Worm (Caenorhabditis elegans) whole organism, late embryonic: Measurements from ENCODE around the gene F10E9.12.

ENCODE experiments used
- T23F11.4 ChIP-seq: fragments of 200-800 bp; sonication (Bioruptor generic); optimal IDR thresholded peaks from 2 replicates; lab custom pipeline; 2018; ENCODE audit warnings: mild to moderate bottlenecking, missing genetic modification characterization, missing compliant biosample characterization
- ceh-14 ChIP-seq: sonication (generic microtip); optimal IDR thresholded peaks from 2 replicates; lab custom pipeline; 2016; ENCODE audit warnings: missing genotype, missing genetic modification characterization, missing compliant biosample characterization
- ceh-19 ChIP-seq: fragments of 200-800 bp; sonication (Bioruptor generic); optimal IDR thresholded peaks from 2 replicates; lab custom pipeline; 2018; ENCODE audit warnings: mild to moderate bottlenecking, missing genetic modification characterization, missing compliant biosample characterization
- ceh-2 ChIP-seq: sonication (generic microtip); optimal IDR thresholded peaks from 2 replicates; lab custom pipeline; 2016; ENCODE audit warnings: missing genotype, missing genetic modification characterization, missing compliant biosample characterization
- ceh-34 ChIP-seq: sonication (generic microtip); optimal IDR thresholded peaks from 2 replicates; lab custom pipeline; 2016; ENCODE audit warnings: mild to moderate bottlenecking, missing genetic modification characterization, missing compliant biosample characterization
- ceh-45 ChIP-seq: fragments of 200-800 bp; sonication (Bioruptor generic); IDR thresholded peaks from 2 replicates; pipeline ENCODE4 v1.3.6; 2022; ENCODE audit warnings: missing genetic modification reagents, missing genetic modification characterization, missing compliant biosample characterization
- ceh-48 ChIP-seq: sonication (generic microtip); optimal IDR thresholded peaks from 2 replicates; lab custom pipeline; 2016; ENCODE audit warnings: missing genetic modification characterization, inconsistent platforms, missing compliant biosample characterization
- ceh-6 ChIP-seq: fragments of 200-800 bp; sonication (Bioruptor generic); optimal IDR thresholded peaks from 2 replicates; lab custom pipeline; 2018; ENCODE audit warnings: mild to moderate bottlenecking, missing genetic modification characterization, missing compliant biosample characterization
- dve-1 ChIP-seq: sonication (generic microtip); optimal IDR thresholded peaks from 2 replicates; lab custom pipeline; 2017; ENCODE audit warnings: antibody characterized with exemption, mild to moderate bottlenecking, missing genetic modification characterization, missing compliant biosample characterization
- elt-2 ChIP-seq: sonication (generic microtip); optimal IDR thresholded peaks from 2 replicates; lab custom pipeline; 2016; ENCODE audit warnings: missing genetic modification reagents, missing genetic modification characterization, missing compliant biosample characterization
- fax-1 ChIP-seq: sonication (generic microtip); optimal IDR thresholded peaks from 2 replicates; lab custom pipeline; 2016; ENCODE audit warnings: missing genotype, missing genetic modification characterization, missing compliant biosample characterization
- fkh-10 ChIP-seq: fragments of 150-350 bp; optimal IDR thresholded peaks from 2 replicates; lab custom pipeline; 2014; ENCODE audit warnings: missing biosample characterization, missing genetic modification reagents, missing genetic modification characterization
- fkh-6 ChIP-seq: sonication (generic microtip); optimal IDR thresholded peaks from 2 replicates; lab custom pipeline; 2016; ENCODE audit warnings: missing genetic modification characterization, missing compliant biosample characterization
- hlh-30 ChIP-seq: sonication (generic microtip); optimal IDR thresholded peaks from 2 replicates; lab custom pipeline; 2017; ENCODE audit warnings: antibody characterized with exemption, missing genetic modification characterization, missing compliant biosample characterization; ENCODE audit not compliant: insufficient read depth
- hlh-6 ChIP-seq: sonication (generic microtip); optimal IDR thresholded peaks from 2 replicates; lab custom pipeline; 2016; ENCODE audit warnings: missing genotype, missing genetic modification characterization, missing compliant biosample characterization
- hlh-8 ChIP-seq: sonication (generic microtip); optimal IDR thresholded peaks from 2 replicates; lab custom pipeline; 2016; ENCODE audit warnings: missing genotype, missing genetic modification characterization, missing compliant biosample characterization
- lin-11 ChIP-seq: fragments of 200-800 bp; sonication (Bioruptor generic); optimal IDR thresholded peaks from 2 replicates; lab custom pipeline; 2018; ENCODE audit warnings: mild to moderate bottlenecking, missing genetic modification characterization, missing compliant biosample characterization
- madf-2 ChIP-seq: sonication (generic microtip); optimal IDR thresholded peaks from 2 replicates; lab custom pipeline; 2017; ENCODE audit warnings: missing genetic modification characterization, missing compliant biosample characterization
- mec-3 ChIP-seq: sonication (generic microtip); optimal IDR thresholded peaks from 2 replicates; lab custom pipeline; 2016; ENCODE audit warnings: borderline replicate concordance, missing genetic modification characterization, missing compliant biosample characterization
- nhr-11 ChIP-seq: fragments of 150-350 bp; optimal IDR thresholded peaks from 2 replicates; lab custom pipeline; 2014; ENCODE audit warnings: missing biosample characterization, missing genetic modification characterization
- pat-9 ChIP-seq: fragments of 200-800 bp; sonication (Bioruptor generic); optimal IDR thresholded peaks from 2 replicates; lab custom pipeline; 2018; ENCODE audit warnings: mild to moderate bottlenecking, missing genetic modification characterization, moderate library complexity, missing compliant biosample characterization
- pros-1 ChIP-seq: fragments of 150-350 bp; optimal IDR thresholded peaks from 2 replicates; lab custom pipeline; 2014; ENCODE audit warnings: missing biosample characterization, missing genetic modification reagents, missing genetic modification characterization
- rnt-1 ChIP-seq: sonication (generic microtip); optimal IDR thresholded peaks from 2 replicates; lab custom pipeline; 2016; ENCODE audit warnings: missing genetic modification characterization, missing compliant biosample characterization
- sox-2 ChIP-seq: fragments of 200-800 bp; sonication (Bioruptor generic); IDR thresholded peaks from 2 replicates; pipeline ENCODE4 v1.3.6; 2022; ENCODE audit warnings: missing genetic modification reagents, missing genetic modification characterization, missing compliant biosample characterization
- tbx-2 ChIP-seq: sonication (generic microtip); optimal IDR thresholded peaks from 2 replicates; lab custom pipeline; 2016; ENCODE audit warnings: missing genetic modification characterization, missing compliant biosample characterization
- tbx-7 ChIP-seq: sonication (generic microtip); optimal IDR thresholded peaks from 2 replicates; lab custom pipeline; 2016; ENCODE audit warnings: missing genotype, missing genetic modification characterization, missing compliant biosample characterization
- unc-42 ChIP-seq: sonication (generic microtip); optimal IDR thresholded peaks from 2 replicates; lab custom pipeline; 2016; ENCODE audit warnings: missing genotype, missing genetic modification characterization, missing compliant biosample characterization
- unc-55 ChIP-seq: sonication (generic microtip); optimal IDR thresholded peaks from 2 replicates; lab custom pipeline; 2017; ENCODE audit warnings: missing biosample characterization, missing genetic modification reagents, missing genetic modification characterization
- zip-5 ChIP-seq: sonication (generic microtip); optimal IDR thresholded peaks from 2 replicates; lab custom pipeline; 2016; ENCODE audit warnings: missing genetic modification characterization, missing compliant biosample characterization

Gene F10E9.12

ce11 chrIII:8291268-8292032 lies 32.9 kb upstream of the F10E9.12 start:
- TF ChIP-seq elt-2 (tag; lab: Kevin White, UChicago): peak; percentile 89
- TF ChIP-seq ceh-14 (tag; lab: Kevin White, UChicago): no peak

- TF ChIP-seq unc-55: peak; percentile 56
- TF ChIP-seq tbx-2 (tag; lab: Kevin White, UChicago): no peak
- no peak for TF ChIP-seq lin-11 (tag; lab: Kevin White, UChicago)
- no peak for TF ChIP-seq hlh-30 (tag; lab: Kevin White, UChicago)
- TF ChIP-seq pat-9: no peak
- TF ChIP-seq, all 69 proteins: peak for 1
These were observed 31.1 kb upstream of the F10E9.12 start for ce11 chrIII:8293260-8293659.

ce11 chrIII:8298216-8298920 lies 26.0 kb upstream of the F10E9.12 start:
- peak; percentile 30 for TF ChIP-seq elt-2 (tag; lab: Kevin White, UChicago)
- TF ChIP-seq tbx-2 (tag; lab: Kevin White, UChicago): peak; percentile 37
- no peak for TF ChIP-seq hlh-8 (tag; lab: Kevin White, UChicago)

ce11 chrIII:8299078-8299587 lies 25.2 kb upstream of the F10E9.12 start:
- no peak for TF ChIP-seq dve-1 (tag; lab: Kevin White, UChicago)
- peak; percentile 29 for TF ChIP-seq unc-42 (tag; lab: Kevin White, UChicago)
- TF ChIP-seq, all 69 proteins: peak for 1

- TF ChIP-seq elt-2 (tag; lab: Kevin White, UChicago) (peak; percentile 82), hlh-6 (tag; lab: Kevin White, UChicago) (no peak)
These were observed 24.6 kb upstream of the F10E9.12 start for ce11 chrIII:8299734-8300133.

ce11 chrIII:8300860-8301396 lies 23.4 kb upstream of the F10E9.12 start:
- no peak for TF ChIP-seq T23F11.4 (GFP tag; lab: Kevin White, UChicago)
- no peak for TF ChIP-seq pat-9
- peak; percentile 82 for TF ChIP-seq ceh-34
- no peak for TF ChIP-seq tbx-7 (tag; lab: Kevin White, UChicago)
- TF ChIP-seq ceh-45: no peak
- peak; percentile 22 for TF ChIP-seq unc-42 (tag; lab: Kevin White, UChicago)
- TF ChIP-seq ceh-14 (tag; lab: Kevin White, UChicago): no peak
- TF ChIP-seq ceh-6 (GFP tag; lab: Kevin White, UChicago): no peak
- no peak for TF ChIP-seq elt-2 (tag; lab: Kevin White, UChicago)
- TF ChIP-seq fkh-6: no peak
- TF ChIP-seq zip-5: no peak
- TF ChIP-seq ceh-48 (tag; lab: Kevin White, UChicago): no peak
- TF ChIP-seq mec-3 (tag; lab: Kevin White, UChicago): no peak
- TF ChIP-seq nhr-11 (tag; lab: Kevin White, UChicago): no peak
- TF ChIP-seq madf-2 (tag; lab: Kevin White, UChicago): no peak
- no peak for TF ChIP-seq ceh-19 (GFP tag; lab: Kevin White, UChicago)
- no peak for TF ChIP-seq sox-2 (GFP tag; lab: Robert Waterston, UW)
- peak; percentile 3 for TF ChIP-seq hlh-8 (tag; lab: Kevin White, UChicago)
- TF ChIP-seq, all 69 proteins: peak for 3

- no peak for TF ChIP-seq fkh-10 (GFP tag; lab: Kevin White, UChicago)
- no peak for TF ChIP-seq pros-1 (tag; lab: Kevin White, UChicago)
- no peak for TF ChIP-seq fax-1 (tag; lab: Kevin White, UChicago)
- TF ChIP-seq ceh-2 (tag; lab: Kevin White, UChicago): no peak
- no peak for TF ChIP-seq rnt-1 (tag; lab: Kevin White, UChicago)
These were observed 20.9 kb upstream of the F10E9.12 start for ce11 chrIII:8303440-8303839.
